Fruit fly (Drosophila melanogaster) whole organism: ENCODE data around the gene Drice.

Experiments
- CG8478 ChIP-seq: fragments of >200 bp; optimal IDR thresholded peaks from 2 replicates; lab custom pipeline; 2018; ENCODE audit warnings: inconsistent platforms
- Dll ChIP-seq: fragments of >200 bp; optimal IDR thresholded peaks from 2 replicates; lab custom pipeline; 2017
- EcR ChIP-seq, 2 experiments: fragments of >200 bp; optimal IDR thresholded peaks; 2 replicates each; lab custom pipeline; 2017; ENCODE audit warnings: missing biosample characterization in 2 of 2, missing genetic modification characterization in 2 of 2, missing genetic modification reagents in 2 of 2
- pan ChIP-seq: fragments of >200 bp; optimal IDR thresholded peaks from 2 replicates; lab custom pipeline; 2017
- psq ChIP-seq: fragments of >200 bp; optimal IDR thresholded peaks from 2 replicates; lab custom pipeline; 2017
- usp ChIP-seq: fragments of >200 bp; optimal IDR thresholded peaks from 2 replicates; lab custom pipeline; 2017; ENCODE audit warnings: missing biosample characterization, missing genetic modification characterization, mixed read lengths

Gene Drice

dm6 chr3R:29797183-29797582 is 2.3 kb upstream of the Drice start:
- no peak for TF ChIP-seq EcR (GFP tag; optimal IDR thresholded peaks at IDR 0.05; lab: Kevin White, UChicago)
- no peak for TF ChIP-seq psq
- TF ChIP-seq pan (lab: Kevin White, UChicago), result no peak
- TF ChIP-seq Dll, result no peak
- no peak for TF ChIP-seq usp
- no peak for TF ChIP-seq CG8478

DNA sequence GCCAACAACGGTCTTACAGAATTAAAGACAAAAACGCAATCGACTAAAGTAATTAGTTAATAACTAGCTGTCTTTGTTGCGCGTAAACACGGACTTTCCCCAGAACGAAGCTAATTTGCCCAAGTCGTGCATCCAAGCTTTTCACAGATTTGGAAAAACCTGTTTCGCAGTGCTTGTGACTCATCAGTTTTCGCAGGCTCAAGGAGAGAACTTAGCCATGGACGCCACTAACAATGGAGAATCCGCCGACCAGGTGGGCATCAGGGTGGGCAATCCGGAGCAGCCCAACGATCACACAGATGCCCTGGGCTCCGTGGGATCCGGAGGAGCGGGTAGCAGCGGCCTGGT is 197 bp downstream of the Drice start:
- no peak for TF ChIP-seq Dll
- TF ChIP-seq psq, result no peak
- TF ChIP-seq usp, result no peak

dm6 chr3R:29802753-29803313 is 3.4 kb downstream of the Drice start, which contains the start of the genes Etfb and CG7789:
Gene Etfb, minus strand, starts transcription at chr3R:29802945.
Gene CG7789, plus strand, starts transcription at chr3R:29803196.
- TF ChIP-seq Dll (no peak), psq (no peak), usp (no peak), EcR (GFP tag; optimal IDR thresholded peaks at IDR 0.05; lab: Kevin White, UChicago) (no peak)

DNA sequence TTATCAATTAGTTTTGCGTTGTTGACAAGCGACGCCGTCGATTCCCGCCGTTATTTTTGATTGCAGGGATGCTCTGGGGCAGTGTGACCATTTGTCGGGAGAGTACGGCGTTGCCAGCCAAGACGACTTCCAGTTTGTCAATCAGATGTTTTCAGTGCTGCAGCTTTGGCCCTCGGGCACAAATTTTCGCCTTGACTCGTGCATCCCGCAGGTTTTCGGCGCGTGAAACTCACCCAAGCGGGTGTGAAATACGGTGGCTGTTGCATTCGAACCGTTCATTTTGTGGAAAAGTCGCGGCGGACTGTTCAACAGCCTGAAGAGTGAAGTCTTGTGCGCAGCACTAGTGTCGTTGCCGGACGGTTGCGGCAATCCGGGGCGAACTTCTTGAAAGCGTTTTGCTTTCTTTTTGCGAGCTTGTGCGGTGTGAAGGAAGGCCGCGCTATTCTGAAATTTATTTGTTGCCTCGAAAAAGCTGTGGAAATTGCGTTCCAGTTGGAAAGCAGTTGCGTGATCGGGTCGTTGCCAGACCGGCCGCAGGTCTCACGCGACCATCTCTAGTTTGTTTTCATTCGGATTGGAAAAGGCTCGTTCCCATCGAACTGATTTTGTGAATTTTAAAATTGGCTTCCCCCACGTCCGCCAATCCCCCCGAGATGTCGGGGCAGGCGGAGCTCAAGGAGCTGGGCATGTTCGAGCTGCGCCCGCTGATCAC is 7.4 kb downstream of the Drice start, which contains the start of the genes ca and ncd:
Gene ca (plus strand): TSS at position 130 of the 712 bp plus-strand sequence.
Gene ncd (minus strand): TSS at position 446 of the 712 bp plus-strand sequence.
- no peak for TF ChIP-seq psq

dm6 chr3R:29816266-29816665 is 16.8 kb downstream of the Drice start, which contains the start of gene Vps16B:
Gene Vps16B, minus strand, starts transcription at chr3R:29816451.
- TF ChIP-seq psq, result no peak
- TF ChIP-seq CG8478, result no peak
- TF ChIP-seq EcR (GFP tag; optimal IDR thresholded peaks at IDR 0.05; lab: Kevin White, UChicago), result no peak
- TF ChIP-seq pan (lab: Kevin White, UChicago), result no peak
- no peak for TF ChIP-seq usp
- TF ChIP-seq Dll, result no peak

dm6 chr3R:29817664-29818063 is 18.2 kb downstream of the Drice start, which contains the start of gene CG7829:
Gene CG7829, minus strand, starts transcription at chr3R:29817764.
- TF ChIP-seq EcR (GFP tag; optimal IDR thresholded peaks at IDR 0.05; lab: Kevin White, UChicago) (no peak), Dll (no peak), usp (no peak), pan (lab: Kevin White, UChicago) (no peak), psq (no peak), CG8478 (no peak)

DNA sequence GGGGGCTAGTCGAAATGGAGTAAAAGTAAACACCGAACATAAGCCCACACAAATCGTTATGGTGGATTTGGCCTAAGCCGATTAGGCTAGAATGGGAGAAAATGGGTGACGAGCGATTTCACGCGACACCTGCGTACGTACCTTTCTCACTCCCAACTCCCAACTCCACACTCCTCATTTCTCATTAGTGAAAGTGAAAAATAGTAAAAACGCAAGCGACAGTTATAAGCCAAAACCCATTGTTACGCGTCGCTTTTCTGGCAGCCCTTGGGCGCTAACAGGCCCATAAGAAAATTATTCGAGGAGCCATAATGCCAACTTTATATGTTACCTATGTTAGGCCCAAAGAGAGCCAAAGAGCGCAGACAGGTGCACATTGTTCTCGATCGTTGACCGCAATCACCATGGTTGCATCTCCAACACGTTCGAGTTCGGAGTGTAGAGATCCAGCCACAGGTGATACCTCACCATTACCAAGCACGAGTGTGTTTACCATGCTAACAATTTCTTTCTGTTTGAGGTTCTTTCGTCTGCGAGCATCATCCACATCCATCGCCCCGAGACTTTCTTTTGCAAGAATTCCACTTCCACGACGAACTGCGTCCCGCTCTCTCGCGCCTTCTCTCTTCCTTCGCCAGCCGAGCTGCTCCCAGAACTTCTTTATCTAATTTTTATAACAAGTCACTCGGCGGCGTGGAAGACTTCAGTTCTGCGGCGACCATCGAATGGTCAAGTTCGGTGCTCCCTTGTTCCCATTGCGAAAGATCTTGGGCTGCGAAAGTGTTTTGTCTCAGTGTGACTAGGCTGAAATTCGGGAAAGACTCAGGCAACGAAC is 19.2 kb downstream of the Drice start, which contains the start of gene neo:
Gene neo (plus strand): TSS at position 698 of the 835 bp plus-strand sequence.
- TF ChIP-seq pan (lab: Kevin White, UChicago), result no peak
- no peak for TF ChIP-seq EcR (GFP tag; optimal IDR thresholded peaks at IDR 0.05; lab: Kevin White, UChicago)
- TF ChIP-seq usp, result no peak
- TF ChIP-seq Dll, result peak; percentile 16
- no peak for TF ChIP-seq psq
- TF ChIP-seq CG8478, result no peak

DNA sequence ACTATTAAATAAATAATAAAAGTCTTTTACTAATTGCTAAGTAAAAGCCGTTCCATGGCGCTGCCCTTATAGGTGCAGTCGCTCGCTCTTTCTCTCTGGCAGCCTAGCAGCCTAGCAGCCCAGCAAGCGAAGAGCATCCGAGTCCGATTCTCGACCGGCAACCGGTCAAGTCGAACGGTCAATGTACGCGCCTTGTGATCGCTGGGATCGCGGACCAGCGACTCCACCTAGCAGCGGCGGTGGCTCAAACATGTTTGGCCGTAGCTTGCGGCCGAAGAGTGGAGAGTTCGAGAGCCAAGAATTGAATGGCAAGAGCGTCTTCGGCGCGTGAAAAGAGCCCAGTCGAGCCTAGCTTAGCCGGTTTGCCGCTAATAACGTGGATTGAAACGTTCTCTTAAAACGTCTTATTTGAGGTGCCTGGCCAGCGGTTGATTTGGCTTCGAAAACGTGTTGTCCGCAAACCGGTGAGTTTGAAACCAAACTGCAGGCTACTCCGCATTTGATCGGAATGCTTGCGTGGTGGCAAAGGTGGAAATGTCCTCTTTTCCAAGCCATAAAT is 29.8 kb downstream of the Drice start:
- no peak for TF ChIP-seq EcR (GFP tag; optimal IDR thresholded peaks at IDR 0.05; lab: Kevin White, UChicago)
- TF ChIP-seq CG8478, result no peak
- TF ChIP-seq usp, result no peak
- no peak for TF ChIP-seq Dll

DNA sequence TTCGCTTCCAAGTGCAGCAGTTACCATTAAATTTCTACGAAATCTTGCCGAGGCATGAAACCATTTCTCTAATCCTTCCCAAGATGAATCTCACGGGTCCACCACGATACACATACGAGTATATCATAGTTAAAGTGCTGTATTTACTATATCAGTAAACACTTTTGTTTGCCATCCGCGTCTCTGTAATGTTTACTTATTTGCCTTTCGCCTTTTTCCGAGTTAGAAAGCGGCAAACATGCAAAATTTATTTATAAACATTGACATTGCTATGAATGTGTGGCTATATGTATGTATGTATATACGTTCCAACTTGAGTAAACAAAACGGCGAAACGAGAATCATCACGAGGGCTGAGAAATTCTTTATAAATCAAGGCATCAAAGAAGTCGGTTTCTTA is 31.5 kb downstream of the Drice start:
- TF ChIP-seq pan (lab: Kevin White, UChicago) (no peak), EcR (GFP tag; optimal IDR thresholded peaks at IDR 0.05; lab: Kevin White, UChicago) (no peak)

DNA sequence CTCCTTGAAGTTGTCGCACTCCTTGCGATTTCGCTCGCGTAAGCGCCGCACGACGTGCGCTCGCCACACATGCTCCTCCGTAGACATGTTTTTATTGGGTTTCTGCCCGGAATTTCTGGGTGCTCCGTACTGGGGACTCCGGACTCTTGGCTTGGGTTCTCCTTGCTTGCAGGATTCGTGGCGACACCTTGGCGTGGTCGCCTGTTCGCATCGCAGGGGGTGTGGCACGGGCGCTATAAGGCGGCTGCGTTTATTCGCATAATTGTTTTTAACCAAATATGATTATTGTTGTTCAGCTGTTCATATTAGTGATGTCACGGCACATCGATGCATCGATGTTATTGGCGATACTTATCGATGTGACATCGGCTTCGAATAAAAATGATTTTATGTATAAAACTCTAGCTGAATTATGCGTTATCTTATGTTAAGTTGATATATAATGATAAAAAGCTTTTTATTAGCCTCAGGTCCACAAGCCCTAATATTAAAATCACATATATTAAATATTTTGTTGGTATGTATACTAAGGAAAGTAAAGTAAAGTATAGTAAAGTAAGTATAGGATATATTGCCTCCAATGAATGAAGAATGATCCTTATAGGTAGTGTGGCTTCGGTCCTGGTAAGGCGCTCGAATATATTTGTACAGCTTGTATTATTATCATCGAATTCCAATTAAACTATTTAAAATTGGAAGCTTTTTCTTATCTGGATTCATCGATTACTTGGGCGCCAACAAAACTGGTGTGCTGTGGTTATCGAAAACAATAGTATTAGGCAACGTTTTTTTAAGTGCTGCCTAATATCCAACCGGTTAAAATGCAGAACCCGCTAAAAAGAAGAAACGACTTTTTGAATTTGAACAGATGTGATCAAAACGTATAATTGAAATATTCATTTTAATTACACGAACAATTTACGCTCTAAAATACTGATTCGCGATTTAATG is 35.6 kb downstream of the Drice start, which contains the start of gene Atg16:
Gene Atg16 (minus strand): TSS at position 343 of the 951 bp plus-strand sequence.
- TF ChIP-seq psq (no peak), pan (lab: Kevin White, UChicago) (no peak), EcR (GFP tag; optimal IDR thresholded peaks at IDR 0.05; lab: Kevin White, UChicago) (no peak), Dll (no peak), usp (no peak), CG8478 (no peak)

- TF ChIP-seq psq (no peak), usp (no peak), Dll (no peak), pan (lab: Kevin White, UChicago) (no peak), EcR (GFP tag; optimal IDR thresholded peaks at IDR 0.05; lab: Kevin White, UChicago) (no peak), CG8478 (no peak)
Observed at dm6 chr3R:29835710-29836049, 36.2 kb downstream of the Drice start, which contains the start of gene Prtl99C. Gene Prtl99C, plus strand, starts transcription at chr3R:29835950.

DNA sequence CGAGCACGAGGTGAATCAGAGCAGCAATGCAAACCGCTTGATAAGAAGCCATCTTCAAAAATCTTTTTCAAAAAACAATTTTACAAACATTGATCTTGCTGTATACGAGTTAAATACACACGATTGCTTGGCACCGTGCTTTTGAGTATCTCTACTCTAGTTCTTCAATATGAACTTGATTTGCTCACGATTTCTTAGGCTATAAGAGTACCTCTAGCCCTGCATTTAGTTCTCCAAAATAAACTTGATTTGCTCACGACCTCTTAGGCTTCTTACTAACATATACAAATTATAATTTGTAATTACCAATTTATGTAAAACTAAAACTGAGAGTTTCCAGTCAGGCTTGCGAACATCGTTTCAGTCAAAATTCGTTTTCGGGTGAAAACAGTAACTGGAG is 36.7 kb downstream of the Drice start, which contains the start of gene CG42592:
Gene CG42592 (minus strand): TSS at position 101 of the 400 bp plus-strand sequence.
- TF ChIP-seq usp (no peak), pan (lab: Kevin White, UChicago) (no peak), EcR (GFP tag; optimal IDR thresholded peaks at IDR 0.05; lab: Kevin White, UChicago) (no peak), Dll (no peak), psq (no peak), CG8478 (no peak)
